Worm (Caenorhabditis elegans) whole organism, L1 larva: ENCODE data around the gene hpo-39.

Experiments
- ceh-88 ChIP-seq: fragments of 200-800 bp; sonication (Bioruptor generic); IDR thresholded peaks from 2 replicates; pipeline ENCODE4 v1.3.6; 2022; ENCODE audit warnings: missing genetic modification characterization, missing compliant biosample characterization
- dpl-1 ChIP-seq, 3 experiments: fragments of 150-350 bp in 2 of 3; sonication (generic microtip) in 1 of 3; optimal IDR thresholded peaks; 2 replicates each; lab custom pipeline; 2014 to 2017; ENCODE audit warnings: missing biosample characterization in 3 of 3, missing genetic modification characterization in 3 of 3, missing genetic modification reagents in 3 of 3
- elt-3 ChIP-seq, 6 experiments: fragments of 150-350 bp in 1 of 6; sonication (generic microtip); optimal IDR thresholded peaks; 2 replicates each; lab custom pipeline; 2017 to 2018; ENCODE audit warnings: missing biosample characterization in 6 of 6, missing genetic modification characterization in 6 of 6, inconsistent platforms in 1 of 6
- lin-13 ChIP-seq: fragments of 150-350 bp; optimal IDR thresholded peaks from 2 replicates; lab custom pipeline; 2014; ENCODE audit warnings: missing biosample characterization, missing genetic modification reagents, missing genetic modification characterization
- lin-39 ChIP-seq: fragments of 150-350 bp; optimal IDR thresholded peaks from 2 replicates; lab custom pipeline; 2014; ENCODE audit warnings: missing biosample characterization, missing genetic modification reagents, missing genetic modification characterization
- lsy-2 ChIP-seq, 2 experiments: fragments of 150-350 bp; optimal IDR thresholded peaks; 2 replicates each; lab custom pipeline; 2014; ENCODE audit warnings: missing biosample characterization in 2 of 2, missing genetic modification characterization in 2 of 2
- mdl-1 ChIP-seq, 2 experiments: fragments of 150-350 bp; optimal IDR thresholded peaks; 2 replicates each; lab custom pipeline; 2014 to 2017; ENCODE audit warnings: missing biosample characterization in 2 of 2, missing genetic modification characterization in 2 of 2, inconsistent platforms in 1 of 2
- mep-1 ChIP-seq: fragments of 150-350 bp; optimal IDR thresholded peaks from 2 replicates; lab custom pipeline; 2014; ENCODE audit warnings: missing biosample characterization, missing genetic modification characterization
- nhr-11 ChIP-seq: fragments of 150-350 bp; optimal IDR thresholded peaks from 2 replicates; lab custom pipeline; 2014; ENCODE audit warnings: missing biosample characterization, missing genetic modification characterization
- nhr-76 ChIP-seq: sonication (generic microtip); optimal IDR thresholded peaks from 2 replicates; lab custom pipeline; 2017; ENCODE audit warnings: missing biosample characterization, missing genetic modification characterization
- nhr-77 ChIP-seq: fragments of 150-350 bp; optimal IDR thresholded peaks from 2 replicates; lab custom pipeline; 2014; ENCODE audit warnings: missing biosample characterization, missing genetic modification characterization
- sox-4 ChIP-seq: sonication (generic microtip); optimal IDR thresholded peaks from 2 replicates; lab custom pipeline; 2016; ENCODE audit warnings: missing genetic modification characterization, missing compliant biosample characterization
- unc-86 ChIP-seq: sonication (generic microtip); optimal IDR thresholded peaks from 2 replicates; lab custom pipeline; 2016; ENCODE audit warnings: missing genetic modification characterization, missing compliant biosample characterization

- TF ChIP-seq unc-86 (tag; lab: Kevin White, UChicago), result no peak
- no peak for TF ChIP-seq lsy-2 (tag; optimal IDR thresholded peaks at IDR 0.05; lab: Kevin White, UChicago)
- TF ChIP-seq nhr-77 (tag; lab: Kevin White, UChicago), result no peak
- no peak for TF ChIP-seq mdl-1 (tag; optimal IDR thresholded peaks at IDR 0.05; lab: Kevin White, UChicago)
- TF ChIP-seq lin-39 (tag; lab: Kevin White, UChicago), result no peak
- TF ChIP-seq mep-1, result no peak
- no peak for TF ChIP-seq lin-13 (GFP tag; lab: Kevin White, UChicago)
- no peak for TF ChIP-seq nhr-76 (tag; lab: Kevin White, UChicago)
- TF ChIP-seq dpl-1 (GFP tag; optimal IDR thresholded peaks at IDR 0.05; lab: Kevin White, UChicago), result no peak
- no peak for TF ChIP-seq sox-4 (tag; lab: Kevin White, UChicago)
- TF ChIP-seq elt-3 (tag; optimal IDR thresholded peaks at IDR 0.05; lab: Kevin White, UChicago), result no peak
- no peak for TF ChIP-seq ceh-88 (GFP tag; lab: Robert Waterston, UW)
- TF ChIP-seq nhr-11 (tag; lab: Kevin White, UChicago), result no peak
Measured at ce11 chrV:4580594-4580993, 6.9 kb upstream of the hpo-39 start.
